Worm (Caenorhabditis elegans) whole organism, L4 larva: ENCODE measurements around the gene ZK550.6.

Experiments used
- D1046.2 ChIP-seq: fragments of 200-800 bp; sonication (Bioruptor generic); IDR thresholded peaks from 2 replicates; pipeline ENCODE4 v1.3.6; 2022; ENCODE audit warnings: missing genetic modification characterization, missing compliant biosample characterization
- T26A8.4 ChIP-seq: fragments of 200-800 bp; sonication (Bioruptor generic); IDR thresholded peaks from 2 replicates; pipeline ENCODE4 v1.3.6; 2022; ENCODE audit warnings: missing genetic modification characterization, missing compliant biosample characterization
- Y105C5A.15 ChIP-seq: fragments of 200-800 bp; sonication (Bioruptor generic); IDR thresholded peaks from 2 replicates; pipeline ENCODE4 v1.3.6; 2022; ENCODE audit warnings: missing genetic modification characterization, missing compliant biosample characterization
- Y48G9A.11 ChIP-seq: fragments of 200-800 bp; sonication (Bioruptor generic); IDR thresholded peaks from 2 replicates; pipeline ENCODE4 v1.3.6; 2022; ENCODE audit warnings: missing genetic modification reagents, missing genetic modification characterization, missing compliant biosample characterization
- aha-1 ChIP-seq: fragments of 150-350 bp; peaks from one replicate; lab custom pipeline; 2014; ENCODE audit warnings: missing biosample characterization, missing genetic modification characterization
- aly-2 ChIP-seq: sonication (generic microtip); optimal IDR thresholded peaks from 2 replicates; lab custom pipeline; 2018; ENCODE audit warnings: missing biosample characterization, missing genetic modification characterization
- ceh-20 ChIP-seq: fragments of 200-800 bp; sonication (Bioruptor generic); IDR thresholded peaks from 2 replicates; pipeline ENCODE4 v1.3.6; 2022; ENCODE audit warnings: missing genetic modification reagents, missing genetic modification characterization, missing compliant biosample characterization
- ceh-28 ChIP-seq: fragments of 150-350 bp; optimal IDR thresholded peaks from 2 replicates; lab custom pipeline; 2014; ENCODE audit warnings: missing biosample characterization, missing genetic modification reagents, missing genetic modification characterization
- ceh-32 ChIP-seq: sonication (generic microtip); optimal IDR thresholded peaks from 2 replicates; lab custom pipeline; 2016; ENCODE audit warnings: mild to moderate bottlenecking, missing genetic modification characterization, missing compliant biosample characterization; ENCODE audit not compliant: poor library complexity
- daf-12 ChIP-seq: fragments of 150-350 bp; optimal IDR thresholded peaks from 2 replicates; lab custom pipeline; 2014; ENCODE audit warnings: missing biosample characterization, missing genetic modification reagents, missing genetic modification characterization
- daf-16 ChIP-seq, 3 experiments: sonication (generic microtip); optimal IDR thresholded peaks; 2 replicates each; lab custom pipeline; 2016 to 2017; ENCODE audit warnings: missing genetic modification characterization in 3 of 3, missing genetic modification reagents in 3 of 3, mild to moderate bottlenecking in 2 of 3, missing compliant biosample characterization in 2 of 3, missing biosample characterization in 1 of 3, moderate library complexity in 1 of 3
- dmd-6 ChIP-seq: fragments of 200-800 bp; sonication (Bioruptor generic); IDR thresholded peaks from 2 replicates; pipeline ENCODE4 v1.3.6; 2022; ENCODE audit warnings: missing genetic modification reagents, missing genetic modification characterization, missing compliant biosample characterization
- duxl-1 ChIP-seq: sonication (generic microtip); optimal IDR thresholded peaks from 2 replicates; lab custom pipeline; 2016; ENCODE audit warnings: mild to moderate bottlenecking, missing genetic modification characterization, moderate library complexity, missing compliant biosample characterization; ENCODE audit not compliant: poor library complexity
- dve-1 ChIP-seq: sonication (generic microtip); optimal IDR thresholded peaks from 2 replicates; lab custom pipeline; 2017; ENCODE audit warnings: antibody characterized with exemption, mild to moderate bottlenecking, missing genetic modification characterization, missing compliant biosample characterization; ENCODE audit not compliant: insufficient read depth
- hif-1 ChIP-seq, 2 experiments: sonication (generic microtip); optimal IDR thresholded peaks; 2 replicates each; lab custom pipeline; 2016 to 2017; ENCODE audit warnings: missing compliant biosample characterization in 2 of 2, missing genetic modification characterization in 2 of 2, missing genetic modification reagents in 2 of 2, missing genotype in 2 of 2, mild to moderate bottlenecking in 1 of 2
- hmg-1.1 ChIP-seq: fragments of 200-800 bp; sonication (Bioruptor generic); IDR thresholded peaks from 2 replicates; pipeline ENCODE4 v1.3.6; 2022; ENCODE audit warnings: missing genetic modification reagents, missing genetic modification characterization, missing compliant biosample characterization
- lim-7 ChIP-seq: fragments of 200-800 bp; sonication (Bioruptor generic); IDR thresholded peaks from 2 replicates; pipeline ENCODE4 v1.3.6; 2022; ENCODE audit warnings: missing genetic modification characterization, missing compliant biosample characterization
- lin-38 ChIP-seq: fragments of 200-800 bp; sonication (Bioruptor generic); IDR thresholded peaks from 2 replicates; pipeline ENCODE4 v1.3.6; 2022; ENCODE audit warnings: missing genetic modification reagents, missing genetic modification characterization, missing compliant biosample characterization
- lsy-2 ChIP-seq, 2 experiments: fragments of 150-350 bp in 1 of 2; sonication (generic microtip) in 1 of 2; optimal IDR thresholded peaks; 2 replicates each; lab custom pipeline; 2014 to 2017; ENCODE audit warnings: missing biosample characterization in 2 of 2, missing genetic modification characterization in 2 of 2
- madf-9 ChIP-seq: fragments of 200-800 bp; sonication (Bioruptor generic); conservative IDR thresholded peaks from 2 replicates; pipeline ENCODE4 v1.3.6; 2022; ENCODE audit warnings: missing genetic modification reagents, missing genetic modification characterization, missing compliant biosample characterization
- mdl-1 ChIP-seq, 2 experiments: fragments of 150-350 bp in 1 of 2; sonication (generic microtip) in 1 of 2; optimal IDR thresholded peaks; 2 replicates each; lab custom pipeline; 2014 to 2017; ENCODE audit warnings: missing biosample characterization in 2 of 2, missing genetic modification characterization in 2 of 2
- mep-1 ChIP-seq: fragments of 150-350 bp; sonication (generic microtip); optimal IDR thresholded peaks from 3 replicates; lab custom pipeline; 2014; ENCODE audit warnings: missing biosample characterization, missing genetic modification characterization
- mxl-2 ChIP-seq: fragments of 200-800 bp; sonication (Bioruptor generic); conservative IDR thresholded peaks from 2 replicates; pipeline ENCODE4 v1.3.6; 2022; ENCODE audit warnings: missing genetic modification reagents, missing genetic modification characterization, missing compliant biosample characterization
- mxl-3 ChIP-seq: fragments of 200-800 bp; sonication (Bioruptor generic); optimal IDR thresholded peaks from 2 replicates; lab custom pipeline; 2018; ENCODE audit warnings: mild to moderate bottlenecking, missing genetic modification characterization, missing compliant biosample characterization
- nhr-102 ChIP-seq: sonication (generic microtip); optimal IDR thresholded peaks from 2 replicates; lab custom pipeline; 2016; ENCODE audit warnings: mild to moderate bottlenecking, missing genetic modification characterization, moderate library complexity, missing compliant biosample characterization
- nhr-237 ChIP-seq: sonication (generic microtip); optimal IDR thresholded peaks from 2 replicates; lab custom pipeline; 2017; ENCODE audit warnings: missing biosample characterization, missing genetic modification characterization
- nhr-41 ChIP-seq: fragments of 200-800 bp; sonication (Bioruptor generic); IDR thresholded peaks from 2 replicates; pipeline ENCODE4 v1.3.6; 2022; ENCODE audit warnings: missing genetic modification reagents, missing genetic modification characterization, missing compliant biosample characterization
- nhr-77 ChIP-seq: fragments of 150-350 bp; optimal IDR thresholded peaks from 2 replicates; lab custom pipeline; 2014; ENCODE audit warnings: missing biosample characterization, missing genetic modification characterization
- pqm-1 ChIP-seq: sonication (generic microtip); optimal IDR thresholded peaks from 2 replicates; lab custom pipeline; 2017; ENCODE audit warnings: missing biosample characterization, missing genetic modification characterization
- set-16 ChIP-seq: fragments of 200-800 bp; sonication (Bioruptor generic); IDR thresholded peaks from 2 replicates; pipeline ENCODE4 v1.3.6; 2022; ENCODE audit warnings: missing genetic modification reagents, missing genetic modification characterization, missing compliant biosample characterization
- snpc-1.2 ChIP-seq: fragments of 200-800 bp; sonication (Bioruptor generic); IDR thresholded peaks from 2 replicates; pipeline ENCODE4 v1.3.6; 2022; ENCODE audit warnings: missing genetic modification reagents, missing genetic modification characterization, missing compliant biosample characterization
- spr-1 ChIP-seq: sonication (generic microtip); optimal IDR thresholded peaks from 2 replicates; lab custom pipeline; 2016; ENCODE audit warnings: mild to moderate bottlenecking, missing genetic modification characterization, missing compliant biosample characterization
- tag-97 ChIP-seq: fragments of 200-800 bp; sonication (Bioruptor generic); IDR thresholded peaks from 2 replicates; pipeline ENCODE4 v1.3.6; 2022; ENCODE audit warnings: missing genetic modification characterization, missing compliant biosample characterization
- unc-62 ChIP-seq, 3 experiments: fragments of 150-350 bp in 1 of 3; sonication (generic microtip); optimal IDR thresholded peaks in 2 of 3; peaks in 1 of 3; 1 replicate in 1 of 3; 2 replicates in 2 of 3; lab custom pipeline; 2014 to 2017; ENCODE audit warnings: missing biosample characterization in 3 of 3, missing genetic modification characterization in 3 of 3, missing genetic modification reagents in 3 of 3, missing genotype in 1 of 3
- vab-7 ChIP-seq: fragments of 200-800 bp; sonication (Bioruptor generic); IDR thresholded peaks from 2 replicates; pipeline ENCODE4 v1.3.6; 2022; ENCODE audit warnings: missing genetic modification reagents, missing genetic modification characterization, missing compliant biosample characterization
- ztf-7 ChIP-seq: fragments of 150-350 bp; optimal IDR thresholded peaks from 2 replicates; lab custom pipeline; 2014; ENCODE audit warnings: missing biosample characterization, missing genetic modification characterization

Gene ZK550.6

ce11 chrIV:17293679-17294078 lies 31.4 kb upstream of the ZK550.6 start (continued):
- no peak for TF ChIP-seq mxl-3 (GFP tag; lab: Kevin White, UChicago)

DNA sequence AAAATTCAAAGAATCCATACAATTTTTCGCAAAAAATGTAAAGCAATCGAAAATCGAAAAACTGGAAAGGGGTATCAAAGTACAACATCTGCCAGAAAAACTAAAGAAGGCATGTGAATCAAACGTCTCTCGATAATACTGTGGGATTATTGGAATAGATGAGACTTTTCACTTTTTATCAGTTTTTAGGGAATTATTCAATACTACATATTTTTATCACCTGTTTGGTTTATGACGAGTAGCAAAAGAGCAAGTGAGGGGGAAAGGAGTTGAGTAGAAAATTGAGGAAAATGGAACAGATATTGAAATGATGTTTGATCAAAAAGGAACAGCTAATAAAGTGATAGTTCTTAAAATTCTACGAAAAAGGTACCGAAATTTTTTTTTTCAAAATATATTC lies 30.8 kb upstream of the ZK550.6 start:
- TF ChIP-seq pqm-1 (tag; lab: Kevin White, UChicago) (peak; percentile 14), dve-1 (tag; lab: Kevin White, UChicago) (peak; percentile 37), lim-7 (GFP tag; lab: Robert Waterston, UW) (no peak), ceh-28 (tag; lab: Kevin White, UChicago) (no peak), aha-1 (tag; lab: Kevin White, UChicago) (peak; percentile 53), dmd-6 (0 out of 2 replicates have a peak, but pooled peaks have one; percentile 26), T26A8.4 (GFP tag; lab: Robert Waterston, UW) (no peak), nhr-41 (GFP tag; lab: Robert Waterston, UW) (no peak)

ce11 chrIV:17292350-17292749 lies 30.1 kb upstream of the ZK550.6 start:
- TF ChIP-seq dve-1 (tag; lab: Kevin White, UChicago) (peak; percentile 42), daf-16 (GFP tag; optimal IDR thresholded peaks at IDR 0.05; lab: Kevin White, UChicago) (no peak), daf-16 (tag; optimal IDR thresholded peaks at IDR 0.05; lab: Kevin White, UChicago) (peak; percentile 48), tag-97 (GFP tag; lab: Robert Waterston, UW) (no peak), aha-1 (tag; lab: Kevin White, UChicago) (peak; percentile 82), mep-1 (peak; percentile 26), mxl-2 (GFP tag; lab: Robert Waterston, UW) (no peak), dmd-6 (peak; percentile 15; the same call in 1 of the 2 replicates)

DNA sequence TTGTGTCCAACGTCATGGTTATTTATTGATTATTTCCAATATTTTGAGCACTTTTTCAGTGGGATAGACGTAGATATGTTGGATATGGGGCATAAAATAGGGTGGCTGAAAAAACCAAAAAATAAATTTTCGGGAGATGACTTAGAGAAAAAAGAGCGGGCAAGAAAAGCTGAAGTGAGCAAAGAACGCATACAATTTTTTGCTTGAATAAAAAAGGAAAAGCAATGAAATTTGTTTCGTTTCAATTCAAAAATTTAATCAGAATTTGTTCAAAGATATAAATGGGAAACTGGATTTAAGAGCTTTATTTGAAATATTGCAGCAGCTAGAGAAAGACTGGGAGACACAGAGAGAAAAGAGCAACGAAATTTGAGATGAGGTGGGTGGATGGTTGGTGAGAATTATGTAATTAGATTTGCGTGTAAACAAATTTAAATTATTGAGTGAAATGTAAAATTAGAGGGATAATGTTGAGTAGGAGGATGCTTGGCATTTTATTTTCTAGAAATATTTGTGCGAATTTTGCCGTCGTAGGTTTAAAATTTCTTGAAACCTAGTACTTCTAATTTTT lies 29.4 kb upstream of the ZK550.6 start, which contains the start of the genes T28F3.11 and slc-17.4:
TSS of gene T28F3.11 (minus strand) at position 51 of the 571 bp plus-strand sequence.
TSS of gene slc-17.4 (minus strand) at position 105 of the 571 bp plus-strand sequence.
- TF ChIP-seq unc-62 (GFP tag; optimal IDR thresholded peaks at IDR 0.05 in 1 of 2; lab: Kevin White, UChicago) (peak in 1 of 2 experiments; percentile 16), unc-62 (tag; optimal IDR thresholded peaks at IDR 0.05; lab: Kevin White, UChicago) (no peak), mxl-3 (GFP tag; lab: Kevin White, UChicago) (no peak), ceh-28 (tag; lab: Kevin White, UChicago) (no peak)

- TF ChIP-seq hmg-1.1 (GFP tag; lab: Robert Waterston, UW): no peak
- TF ChIP-seq ztf-7 (tag; lab: Kevin White, UChicago): peak; percentile 48
- TF ChIP-seq nhr-41 (GFP tag; lab: Robert Waterston, UW): no peak
- TF ChIP-seq dve-1 (tag; lab: Kevin White, UChicago): peak; percentile 0
- TF ChIP-seq snpc-1.2: no peak
- TF ChIP-seq madf-9 (GFP tag; lab: Robert Waterston, UW): no peak
- TF ChIP-seq daf-12 (tag; lab: Kevin White, UChicago): no peak
- no peak for TF ChIP-seq set-16 (GFP tag; lab: Robert Waterston, UW)
- no peak for TF ChIP-seq nhr-77 (tag; lab: Kevin White, UChicago)
- 0 out of 2 replicates have a peak, but pooled peaks have one; percentile 10 for TF ChIP-seq lin-38 (GFP tag; lab: Robert Waterston, UW)
- TF ChIP-seq vab-7: no peak
These were observed 25.8 kb upstream of the ZK550.6 start, which contains the start of gene zipt-7.1 for ce11 chrIV:17287908-17288675. TSS of gene zipt-7.1 (minus strand) at chrIV:17288139.

ce11 chrIV:17285263-17285662 lies 23.0 kb upstream of the ZK550.6 start:
- TF ChIP-seq D1046.2 (no peak), lsy-2 (tag; optimal IDR thresholded peaks at IDR 0.05; lab: Kevin White, UChicago) (peak in 1 of 2 experiments; percentile 52), nhr-102 (no peak), spr-1 (tag; lab: Kevin White, UChicago) (no peak), dve-1 (tag; lab: Kevin White, UChicago) (peak; percentile 11), hif-1 (tag; optimal IDR thresholded peaks at IDR 0.05; lab: Kevin White, UChicago) (peak in 1 of 2 experiments; percentile 26), aly-2 (tag; lab: Kevin White, UChicago) (no peak), mep-1 (peak; percentile 12), nhr-237 (tag; lab: Kevin White, UChicago) (no peak), set-16 (GFP tag; lab: Robert Waterston, UW) (no peak), Y105C5A.15 (GFP tag; lab: Robert Waterston, UW) (no peak), Y48G9A.11 (no peak), ceh-32 (tag; lab: Kevin White, UChicago) (no peak), mdl-1 (tag; optimal IDR thresholded peaks at IDR 0.05; lab: Kevin White, UChicago) (peak in 1 of 2 experiments; percentile 3), ceh-20 (GFP tag; lab: Robert Waterston, UW) (peak; percentile 39; the same call in 1 of the 2 replicates), duxl-1 (no peak)
